Worm (Caenorhabditis elegans) whole organism, late embryonic: ENCODE results near the gene egrh-3.

Experiments
- C08G9.2 ChIP-seq: sonication (generic microtip); optimal IDR thresholded peaks from 2 replicates; lab custom pipeline; 2016; ENCODE audit warnings: mild to moderate bottlenecking, missing genetic modification characterization, moderate library complexity, missing compliant biosample characterization
- C38D4.7 ChIP-seq: fragments of 200-800 bp; sonication (Bioruptor generic); optimal IDR thresholded peaks from 2 replicates; lab custom pipeline; 2018; ENCODE audit warnings: mild to moderate bottlenecking, missing genetic modification characterization, moderate library complexity, missing compliant biosample characterization
- F13H6.1 ChIP-seq: sonication (generic microtip); optimal IDR thresholded peaks from 2 replicates; lab custom pipeline; 2016; ENCODE audit warnings: missing genetic modification characterization, missing compliant biosample characterization
- K02D7.2 ChIP-seq: sonication (generic microtip); optimal IDR thresholded peaks from 2 replicates; lab custom pipeline; 2017; ENCODE audit warnings: mild to moderate bottlenecking, missing genetic modification characterization, missing compliant biosample characterization
- Y22D7AL.16 ChIP-seq: sonication (generic microtip); optimal IDR thresholded peaks from 2 replicates; lab custom pipeline; 2016; ENCODE audit warnings: missing genetic modification characterization, missing compliant biosample characterization
- ahr-1 ChIP-seq: sonication (generic microtip); optimal IDR thresholded peaks from 2 replicates; lab custom pipeline; 2016; ENCODE audit warnings: missing genetic modification characterization, missing compliant biosample characterization
- ceh-18 ChIP-seq: sonication (generic microtip); optimal IDR thresholded peaks from 2 replicates; lab custom pipeline; 2016; ENCODE audit warnings: missing genetic modification characterization, missing compliant biosample characterization
- ceh-30 ChIP-seq: fragments of 150-350 bp; optimal IDR thresholded peaks from 2 replicates; lab custom pipeline; 2014; ENCODE audit warnings: missing biosample characterization, missing genetic modification characterization
- ceh-34 ChIP-seq: sonication (generic microtip); optimal IDR thresholded peaks from 2 replicates; lab custom pipeline; 2016; ENCODE audit warnings: mild to moderate bottlenecking, missing genetic modification characterization, missing compliant biosample characterization
- ceh-48 ChIP-seq: sonication (generic microtip); optimal IDR thresholded peaks from 2 replicates; lab custom pipeline; 2016; ENCODE audit warnings: missing genetic modification characterization, inconsistent platforms, missing compliant biosample characterization
- ceh-9 ChIP-seq: sonication (generic microtip); optimal IDR thresholded peaks from 2 replicates; lab custom pipeline; 2016; ENCODE audit warnings: mild to moderate bottlenecking, missing genetic modification characterization, inconsistent platforms, missing compliant biosample characterization
- dmd-4 ChIP-seq: sonication (generic microtip); optimal IDR thresholded peaks from 2 replicates; lab custom pipeline; 2016; ENCODE audit warnings: borderline replicate concordance, missing genetic modification characterization, missing compliant biosample characterization
- dve-1 ChIP-seq: sonication (generic microtip); optimal IDR thresholded peaks from 2 replicates; lab custom pipeline; 2017; ENCODE audit warnings: antibody characterized with exemption, mild to moderate bottlenecking, missing genetic modification characterization, missing compliant biosample characterization
- elt-4 ChIP-seq: sonication (generic microtip); optimal IDR thresholded peaks from 2 replicates; lab custom pipeline; 2016; ENCODE audit warnings: missing genetic modification characterization, missing compliant biosample characterization
- fax-1 ChIP-seq: sonication (generic microtip); optimal IDR thresholded peaks from 2 replicates; lab custom pipeline; 2016; ENCODE audit warnings: missing genotype, missing genetic modification characterization, missing compliant biosample characterization
- fkh-10 ChIP-seq: fragments of 150-350 bp; optimal IDR thresholded peaks from 2 replicates; lab custom pipeline; 2014; ENCODE audit warnings: missing biosample characterization, missing genetic modification reagents, missing genetic modification characterization
- gmeb-2 ChIP-seq: sonication (generic microtip); optimal IDR thresholded peaks from 2 replicates; lab custom pipeline; 2016; ENCODE audit warnings: missing genetic modification characterization, inconsistent platforms, missing compliant biosample characterization
- hlh-13 ChIP-seq: fragments of 200-800 bp; sonication (Bioruptor generic); optimal IDR thresholded peaks from 2 replicates; lab custom pipeline; 2018; ENCODE audit warnings: mild to moderate bottlenecking, missing genetic modification characterization, missing compliant biosample characterization
- hlh-15 ChIP-seq: sonication (generic microtip); optimal IDR thresholded peaks from 2 replicates; lab custom pipeline; 2016; ENCODE audit warnings: missing genetic modification characterization, missing compliant biosample characterization
- lim-6 ChIP-seq: sonication (generic microtip); optimal IDR thresholded peaks from 2 replicates; lab custom pipeline; 2016; ENCODE audit warnings: missing genetic modification characterization, missing compliant biosample characterization
- lin-11 ChIP-seq: fragments of 200-800 bp; sonication (Bioruptor generic); optimal IDR thresholded peaks from 2 replicates; lab custom pipeline; 2018; ENCODE audit warnings: mild to moderate bottlenecking, missing genetic modification characterization, missing compliant biosample characterization
- madf-2 ChIP-seq: sonication (generic microtip); optimal IDR thresholded peaks from 2 replicates; lab custom pipeline; 2017; ENCODE audit warnings: missing genetic modification characterization, missing compliant biosample characterization
- nhr-11 ChIP-seq: fragments of 150-350 bp; optimal IDR thresholded peaks from 2 replicates; lab custom pipeline; 2014; ENCODE audit warnings: missing biosample characterization, missing genetic modification characterization
- npax-4 ChIP-seq: sonication (generic microtip); optimal IDR thresholded peaks from 2 replicates; lab custom pipeline; 2016; ENCODE audit warnings: missing genetic modification characterization, missing compliant biosample characterization
- odd-2 ChIP-seq: sonication (generic microtip); optimal IDR thresholded peaks from 2 replicates; lab custom pipeline; 2017; ENCODE audit warnings: antibody characterized with exemption, mild to moderate bottlenecking, missing genetic modification characterization, missing compliant biosample characterization
- pag-3 ChIP-seq: sonication (generic microtip); optimal IDR thresholded peaks from 2 replicates; lab custom pipeline; 2016; ENCODE audit warnings: missing compliant biosample characterization, missing genetic modification characterization, borderline replicate concordance
- pat-9 ChIP-seq: fragments of 200-800 bp; sonication (Bioruptor generic); optimal IDR thresholded peaks from 2 replicates; lab custom pipeline; 2018; ENCODE audit warnings: mild to moderate bottlenecking, missing genetic modification characterization, moderate library complexity, missing compliant biosample characterization
- pax-1 ChIP-seq: fragments of 150-350 bp; optimal IDR thresholded peaks from 2 replicates; lab custom pipeline; 2014; ENCODE audit warnings: missing biosample characterization, missing genetic modification characterization
- pha-2 ChIP-seq: sonication (generic microtip); optimal IDR thresholded peaks from 2 replicates; lab custom pipeline; 2017; ENCODE audit warnings: mild to moderate bottlenecking, missing genetic modification characterization, missing compliant biosample characterization
- pqm-1 ChIP-seq: sonication (generic microtip); optimal IDR thresholded peaks from 2 replicates; lab custom pipeline; 2016; ENCODE audit warnings: missing genetic modification characterization, missing compliant biosample characterization
- pros-1 ChIP-seq: fragments of 150-350 bp; optimal IDR thresholded peaks from 2 replicates; lab custom pipeline; 2014; ENCODE audit warnings: missing biosample characterization, missing genetic modification reagents, missing genetic modification characterization
- ref-2 ChIP-seq: sonication (generic microtip); optimal IDR thresholded peaks from 2 replicates; lab custom pipeline; 2016; ENCODE audit warnings: missing genetic modification characterization, missing compliant biosample characterization
- rnt-1 ChIP-seq: sonication (generic microtip); optimal IDR thresholded peaks from 2 replicates; lab custom pipeline; 2016; ENCODE audit warnings: missing genetic modification characterization, missing compliant biosample characterization
- sox-2 ChIP-seq: fragments of 200-800 bp; sonication (Bioruptor generic); IDR thresholded peaks from 2 replicates; pipeline ENCODE4 v1.3.6; 2022; ENCODE audit warnings: missing genetic modification reagents, missing genetic modification characterization, missing compliant biosample characterization
- tbx-2 ChIP-seq: sonication (generic microtip); optimal IDR thresholded peaks from 2 replicates; lab custom pipeline; 2016; ENCODE audit warnings: missing genetic modification characterization, missing compliant biosample characterization
- tbx-7 ChIP-seq: sonication (generic microtip); optimal IDR thresholded peaks from 2 replicates; lab custom pipeline; 2016; ENCODE audit warnings: missing genotype, missing genetic modification characterization, missing compliant biosample characterization
- ttx-3 ChIP-seq: sonication (generic microtip); optimal IDR thresholded peaks from 2 replicates; lab custom pipeline; 2016; ENCODE audit warnings: missing genetic modification reagents, missing genetic modification characterization, missing compliant biosample characterization
- unc-3 ChIP-seq, 2 experiments: fragments of 200-800 bp in 1 of 2; sonication (Bioruptor generic) in 1 of 2; sonication (generic microtip) in 1 of 2; conservative IDR thresholded peaks in 1 of 2; optimal IDR thresholded peaks in 1 of 2; 2 replicates each; pipeline versions ENCODE4 v1.3.6 to Lab custom; 2016 to 2022; ENCODE audit warnings: missing compliant biosample characterization in 2 of 2, missing genetic modification characterization in 2 of 2, missing genetic modification reagents in 1 of 2
- unc-86 ChIP-seq: sonication (generic microtip); optimal IDR thresholded peaks from 2 replicates; lab custom pipeline; 2016; ENCODE audit warnings: missing genetic modification characterization, missing compliant biosample characterization
- ztf-16 ChIP-seq: sonication (generic microtip); optimal IDR thresholded peaks from 2 replicates; lab custom pipeline; 2017; ENCODE audit warnings: missing genetic modification characterization, missing compliant biosample characterization

egrh-3 gene

ce11 chrIV:2708329-2708965, 19.9 kb upstream of the egrh-3 start (continued):
- TF ChIP-seq unc-3 (GFP tag; conservative IDR thresholded peaks at IDR 0.05; lab: Robert Waterston, UW) (no peak), unc-3 (tag; optimal IDR thresholded peaks at IDR 0.05; lab: Kevin White, UChicago) (no peak), ttx-3 (tag; lab: Kevin White, UChicago) (no peak), sox-2 (GFP tag; lab: Robert Waterston, UW) (no peak), unc-86 (tag; lab: Kevin White, UChicago) (no peak), pros-1 (tag; lab: Kevin White, UChicago) (peak; percentile 51), dve-1 (tag; lab: Kevin White, UChicago) (peak; percentile 10), F13H6.1 (tag; lab: Kevin White, UChicago) (no peak), ceh-9 (tag; lab: Kevin White, UChicago) (no peak), npax-4 (no peak), ceh-18 (tag; lab: Kevin White, UChicago) (peak; percentile 78), lim-6 (tag; lab: Kevin White, UChicago) (no peak), odd-2 (tag; lab: Kevin White, UChicago) (no peak), nhr-11 (tag; lab: Kevin White, UChicago) (no peak), dmd-4 (tag; lab: Kevin White, UChicago) (no peak), Y22D7AL.16 (tag; lab: Kevin White, UChicago) (no peak), ceh-34 (tag; lab: Kevin White, UChicago) (peak; percentile 52), ceh-48 (tag; lab: Kevin White, UChicago) (no peak), tbx-7 (tag; lab: Kevin White, UChicago) (no peak), ceh-30 (no peak), K02D7.2 (tag; lab: Kevin White, UChicago) (no peak), ztf-16 (tag; lab: Kevin White, UChicago) (no peak), pha-2 (no peak), ahr-1 (tag; lab: Kevin White, UChicago) (no peak), hlh-13 (GFP tag; lab: Kevin White, UChicago) (no peak), pax-1 (tag; lab: Kevin White, UChicago) (no peak), madf-2 (tag; lab: Kevin White, UChicago) (no peak), elt-4 (tag; lab: Kevin White, UChicago) (no peak), pag-3 (tag; lab: Kevin White, UChicago) (no peak), C08G9.2 (tag; lab: Kevin White, UChicago) (peak; percentile 21), gmeb-2 (tag; lab: Kevin White, UChicago) (no peak), pat-9 (tag; lab: Kevin White, UChicago) (no peak), C38D4.7 (no peak), rnt-1 (tag; lab: Kevin White, UChicago) (peak; percentile 42), fkh-10 (GFP tag; lab: Kevin White, UChicago) (no peak), ref-2 (tag; lab: Kevin White, UChicago) (peak; percentile 57), pqm-1 (tag; lab: Kevin White, UChicago) (no peak), tbx-2 (tag; lab: Kevin White, UChicago) (peak; percentile 72)

ce11 chrIV:2707012-2707411, 18.4 kb upstream of the egrh-3 start, which contains the start of gene ubc-8:
Gene ubc-8, minus strand, starts transcription at chrIV:2707238.
- TF ChIP-seq fax-1 (tag; lab: Kevin White, UChicago), result no peak
- TF ChIP-seq hlh-15 (tag; lab: Kevin White, UChicago), result no peak
- no peak for TF ChIP-seq C08G9.2 (tag; lab: Kevin White, UChicago)
- no peak for TF ChIP-seq lin-11 (tag; lab: Kevin White, UChicago)
